Fruit fly (Drosophila melanogaster) whole organism, embryonic: Measurements from ENCODE around the gene mbm.

ENCODE experiments used
- Abd-B ChIP-seq: fragments of 200-800 bp; sonication (Bioruptor generic); optimal IDR thresholded peaks from 2 replicates; lab custom pipeline; 2018; ENCODE audit warnings: missing biosample characterization, mild to moderate bottlenecking, missing genetic modification characterization, moderate library complexity
- Atf6 ChIP-seq: fragments of 200-800 bp; sonication (Bioruptor generic); IDR thresholded peaks from 2 replicates; pipeline ENCODE4 v1.3.6; 2022; ENCODE audit warnings: missing biosample characterization, missing genetic modification characterization
- Awh ChIP-seq: fragments of 200-800 bp; sonication (Bioruptor generic); IDR thresholded peaks from 2 replicates; pipeline ENCODE4, ENCODE4 v1.3.6; 2022; ENCODE audit warnings: missing biosample characterization, missing genetic modification characterization
- C15 ChIP-seq: fragments of 200-800 bp; sonication (Bioruptor generic); IDR thresholded peaks from 3 replicates; pipeline ENCODE4 v1.3.6; 2022; ENCODE audit warnings: missing biosample characterization, missing genetic modification characterization
- CG10543 ChIP-seq: fragments of 200-800 bp; sonication (Bioruptor generic); optimal IDR thresholded peaks from 3 replicates; lab custom pipeline; 2017; ENCODE audit warnings: missing biosample characterization, mild to moderate bottlenecking, missing genetic modification characterization, moderate library complexity
- CG11085 ChIP-seq: fragments of 200-800 bp; sonication (Bioruptor generic); IDR thresholded peaks from 2 replicates; pipeline ENCODE4 v1.3.6; 2022; ENCODE audit warnings: missing biosample characterization, missing genetic modification characterization
- CG12236 ChIP-seq: fragments of 200-800 bp; sonication (Bioruptor generic); optimal IDR thresholded peaks from 2 replicates; lab custom pipeline; 2016; ENCODE audit warnings: missing biosample characterization, missing genetic modification characterization
- CG12769 ChIP-seq: fragments of 200-800 bp; sonication (Bioruptor generic); optimal IDR thresholded peaks from 2 replicates; lab custom pipeline; 2019; ENCODE audit warnings: missing biosample characterization, mild to moderate bottlenecking, missing genetic modification characterization, moderate library complexity
- CG13624 ChIP-seq: fragments of 200-800 bp; sonication (Bioruptor generic); optimal IDR thresholded peaks from 2 replicates; lab custom pipeline; 2016; ENCODE audit warnings: missing biosample characterization, missing genetic modification characterization
- CG16813 ChIP-seq: fragments of 200-800 bp; sonication (Bioruptor generic); IDR thresholded peaks from 3 replicates; pipeline ENCODE4 v1.3.6; 2022; ENCODE audit warnings: missing biosample characterization, missing genetic modification characterization; ENCODE audit not compliant: partially characterized antibody
- CG17612 ChIP-seq: fragments of 200-800 bp; sonication (Bioruptor generic); IDR thresholded peaks from 2 replicates; pipeline ENCODE4 v1.3.6; 2022; ENCODE audit warnings: missing biosample characterization, missing genetic modification characterization
- CG2678 ChIP-seq: fragments of 200-800 bp; sonication (Bioruptor generic); optimal IDR thresholded peaks from 3 replicates; lab custom pipeline; 2019; ENCODE audit warnings: missing biosample characterization, mild to moderate bottlenecking, missing genetic modification characterization, moderate library complexity
- CG2889 ChIP-seq: fragments of 200-800 bp; sonication (Bioruptor generic); IDR thresholded peaks from 3 replicates; pipeline ENCODE4 v1.3.6; 2022; ENCODE audit warnings: missing biosample characterization, missing genetic modification characterization
- CG3163 ChIP-seq: fragments of 200-800 bp; sonication (Bioruptor generic); optimal IDR thresholded peaks from 3 replicates; lab custom pipeline; 2016; ENCODE audit warnings: missing biosample characterization, missing genetic modification characterization
- CG9437 ChIP-seq: fragments of 200-800 bp; sonication (Bioruptor generic); optimal IDR thresholded peaks from 2 replicates; lab custom pipeline; 2018; ENCODE audit warnings: missing biosample characterization, mild to moderate bottlenecking, missing genetic modification characterization
- CG9932 ChIP-seq: fragments of 200-800 bp; sonication (Bioruptor generic); IDR thresholded peaks from 2 replicates; pipeline ENCODE4 v1.3.6; 2022; ENCODE audit warnings: missing biosample characterization, missing genetic modification characterization
- Hey ChIP-seq: fragments of 200-800 bp; sonication (Bioruptor generic); optimal IDR thresholded peaks from 3 replicates; lab custom pipeline; 2018; ENCODE audit warnings: missing biosample characterization, mild to moderate bottlenecking, missing genetic modification characterization
- Jarid2 ChIP-seq: fragments of 200-800 bp; sonication (Bioruptor generic); optimal IDR thresholded peaks from 3 replicates; lab custom pipeline; 2017; ENCODE audit warnings: mild to moderate bottlenecking, missing biosample characterization, missing genetic modification reagents, missing genetic modification characterization
- abd-A ChIP-seq: fragments of 200-800 bp; sonication (Bioruptor generic); optimal IDR thresholded peaks from 3 replicates; lab custom pipeline; 2019; ENCODE audit warnings: missing biosample characterization, mild to moderate bottlenecking, missing genetic modification characterization, moderate library complexity
- ac ChIP-seq: fragments of 200-800 bp; sonication (Bioruptor generic); optimal IDR thresholded peaks from 3 replicates; lab custom pipeline; 2017; ENCODE audit warnings: missing biosample characterization, mild to moderate bottlenecking, missing genetic modification characterization
- ara ChIP-seq: fragments of 200-800 bp; sonication (Bioruptor generic); IDR thresholded peaks from 2 replicates; pipeline ENCODE4 v1.3.6; 2022; ENCODE audit warnings: missing biosample characterization, missing genetic modification characterization
- caup ChIP-seq: fragments of 200-800 bp; sonication (Bioruptor generic); optimal IDR thresholded peaks from 3 replicates; lab custom pipeline; 2017; ENCODE audit warnings: missing biosample characterization, mild to moderate bottlenecking, missing genetic modification characterization, moderate library complexity; ENCODE audit not compliant: severe bottlenecking
- ci ChIP-seq: fragments of 200-800 bp; sonication (Bioruptor generic); IDR thresholded peaks from 3 replicates; pipeline ENCODE4 v1.3.6; 2022; ENCODE audit warnings: missing biosample characterization, missing genetic modification characterization
- crc ChIP-seq: fragments of 200-800 bp; sonication (Bioruptor generic); optimal IDR thresholded peaks from 2 replicates; lab custom pipeline; 2016; ENCODE audit warnings: missing biosample characterization, missing genetic modification characterization
- crol ChIP-seq: fragments of 200-800 bp; sonication (Bioruptor generic); IDR thresholded peaks from 2 replicates; pipeline ENCODE4 v1.3.6; 2022; ENCODE audit warnings: missing biosample characterization, missing genetic modification characterization
- cwo ChIP-seq: fragments of 200-800 bp; sonication (Bioruptor generic); optimal IDR thresholded peaks from 3 replicates; lab custom pipeline; 2017; ENCODE audit warnings: missing biosample characterization, missing genetic modification characterization, mild to moderate bottlenecking, moderate library complexity, missing genetic modification reagents
- disco-r ChIP-seq: fragments of 200-800 bp; sonication (Bioruptor generic); optimal IDR thresholded peaks from 2 replicates; lab custom pipeline; 2016; ENCODE audit warnings: missing biosample characterization, missing genetic modification characterization
- ems ChIP-seq: fragments of 200-800 bp; sonication (Bioruptor generic); optimal IDR thresholded peaks from 3 replicates; lab custom pipeline; 2016; ENCODE audit warnings: missing biosample characterization, missing genetic modification characterization
- exex ChIP-seq: fragments of 200-800 bp; sonication (Bioruptor generic); optimal IDR thresholded peaks from 4 replicates; lab custom pipeline; 2018; ENCODE audit warnings: missing biosample characterization, mild to moderate bottlenecking, missing genetic modification characterization, moderate library complexity
- hb ChIP-seq: fragments of 200-800 bp; sonication (Bioruptor generic); IDR thresholded peaks from 3 replicates; pipeline ENCODE4 v1.3.6; 2022; ENCODE audit warnings: missing biosample characterization, missing genetic modification characterization; ENCODE audit not compliant: partially characterized antibody
- ind ChIP-seq: fragments of 200-800 bp; sonication (Bioruptor generic); optimal IDR thresholded peaks from 3 replicates; lab custom pipeline; 2016; ENCODE audit warnings: missing biosample characterization, missing genetic modification characterization
- kah ChIP-seq: fragments of 200-800 bp; sonication (Bioruptor generic); optimal IDR thresholded peaks from 2 replicates; lab custom pipeline; 2018; ENCODE audit warnings: missing biosample characterization, mild to moderate bottlenecking, missing genetic modification characterization
- kni ChIP-seq: fragments of 200-800 bp; sonication (Bioruptor generic); optimal IDR thresholded peaks from 3 replicates; lab custom pipeline; 2017; ENCODE audit warnings: mild to moderate bottlenecking, missing biosample characterization, missing genetic modification reagents, missing genetic modification characterization
- lab ChIP-seq: fragments of 200-800 bp; sonication (Bioruptor generic); optimal IDR thresholded peaks from 3 replicates; lab custom pipeline; 2017; ENCODE audit warnings: missing biosample characterization, missing genetic modification characterization, mild to moderate bottlenecking, moderate library complexity, missing genetic modification reagents
- mirr ChIP-seq: fragments of 200-800 bp; sonication (Bioruptor generic); optimal IDR thresholded peaks from 3 replicates; lab custom pipeline; 2018; ENCODE audit warnings: missing biosample characterization, mild to moderate bottlenecking, missing genetic modification characterization
- onecut ChIP-seq: fragments of 200-800 bp; sonication (Bioruptor generic); IDR thresholded peaks from 2 replicates; pipeline ENCODE4 v1.3.6; 2022; ENCODE audit warnings: missing biosample characterization, missing genetic modification characterization
- pros ChIP-seq: fragments of 200-800 bp; sonication (Bioruptor generic); optimal IDR thresholded peaks from 3 replicates; lab custom pipeline; 2019; ENCODE audit warnings: missing biosample characterization, mild to moderate bottlenecking, missing genetic modification characterization, moderate library complexity
- repo ChIP-seq: fragments of 200-800 bp; sonication (Bioruptor generic); optimal IDR thresholded peaks from 2 replicates; lab custom pipeline; 2016; ENCODE audit warnings: missing biosample characterization, missing genetic modification characterization
- run ChIP-seq: fragments of 200-800 bp; sonication (Bioruptor generic); optimal IDR thresholded peaks from 3 replicates; lab custom pipeline; 2018; ENCODE audit warnings: missing biosample characterization, mild to moderate bottlenecking, missing genetic modification characterization
- schlank ChIP-seq: fragments of 200-800 bp; sonication (Bioruptor generic); optimal IDR thresholded peaks from 2 replicates; lab custom pipeline; 2018; ENCODE audit warnings: missing biosample characterization, mild to moderate bottlenecking, missing genetic modification characterization
- sd ChIP-seq: fragments of 200-800 bp; sonication (Bioruptor generic); optimal IDR thresholded peaks from 3 replicates; lab custom pipeline; 2018; ENCODE audit warnings: missing biosample characterization, mild to moderate bottlenecking, missing genetic modification characterization, moderate library complexity
- sob ChIP-seq: fragments of 200-800 bp; sonication (Bioruptor generic); IDR thresholded peaks from 2 replicates; pipeline ENCODE4 v1.3.6; 2022; ENCODE audit warnings: missing biosample characterization, missing genetic modification characterization
- sr ChIP-seq: fragments of 200-800 bp; sonication (Bioruptor generic); IDR thresholded peaks from 3 replicates; pipeline ENCODE4 v1.3.6; 2022; ENCODE audit warnings: missing biosample characterization, missing genetic modification characterization
- ttk ChIP-seq: fragments of 200-800 bp; sonication (Bioruptor generic); IDR thresholded peaks from 2 replicates; pipeline ENCODE4 v2.1.2; 2022; ENCODE audit warnings: missing biosample characterization, missing genetic modification characterization
- vvl ChIP-seq: fragments of 200-800 bp; sonication (Bioruptor generic); IDR thresholded peaks from 2 replicates; pipeline ENCODE4 v1.3.6; 2022; ENCODE audit warnings: missing biosample characterization, missing genetic modification characterization

Gene mbm

DNA sequence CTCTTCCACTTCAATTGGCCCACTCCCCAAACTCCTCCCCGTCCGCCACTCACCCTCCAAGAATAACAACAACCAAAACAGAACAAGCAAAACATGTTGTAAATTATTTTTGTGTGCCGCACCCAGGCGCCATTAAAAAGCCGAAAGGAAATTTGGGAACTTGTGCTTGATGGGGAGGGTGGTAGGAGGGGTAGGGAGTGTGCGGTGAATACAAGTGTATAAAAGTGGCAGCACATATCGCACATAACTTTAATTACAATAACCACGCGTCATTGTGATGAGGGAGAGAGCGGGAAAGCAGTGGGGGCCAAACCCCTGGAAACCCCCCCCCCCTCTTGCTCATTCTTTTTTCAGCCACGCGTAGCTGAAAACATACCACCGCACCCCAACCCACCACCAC is 33.6 kb upstream of the mbm start:
- TF ChIP-seq Jarid2 (peak; percentile 0), repo (GFP tag; lab: Kevin White, UChicago) (no peak), CG12769 (tag; lab: Kevin White, UChicago) (peak; percentile 27), sr (GFP tag; lab: Robert Waterston, UW) (peak; percentile 11; the same call in 1 of the 3 replicates), crol (GFP tag; lab: Robert Waterston, UW) (peak; percentile 98), Hey (tag; lab: Kevin White, UChicago) (peak; percentile 49), CG11085 (GFP tag; lab: Robert Waterston, UW) (no peak), hb (GFP tag; lab: Robert Waterston, UW) (0 out of 3 replicates have a peak, but pooled peaks have one; percentile 42), C15 (no peak), kni (GFP tag; lab: Kevin White, UChicago) (peak; percentile 62), CG2889 (GFP tag; lab: Robert Waterston, UW) (0 out of 3 replicates have a peak, but pooled peaks have one; percentile 14), ttk (GFP tag; lab: Robert Waterston, UW) (no peak), sd (peak; percentile 54), CG3163 (GFP tag; lab: Kevin White, UChicago) (no peak), run (tag; lab: Kevin White, UChicago) (peak; percentile 39), sob (GFP tag; lab: Robert Waterston, UW) (0 out of 2 replicates have a peak, but pooled peaks have one; percentile 18), ind (GFP tag; lab: Kevin White, UChicago) (no peak), CG9932 (0 out of 2 replicates have a peak, but pooled peaks have one; percentile 19), cwo (GFP tag; lab: Kevin White, UChicago) (peak; percentile 19), CG10543 (peak; percentile 50), exex (tag; lab: Kevin White, UChicago) (peak; percentile 1), vvl (GFP tag; lab: Robert Waterston, UW) (0 out of 2 replicates have a peak, but pooled peaks have one; percentile 31), Atf6 (0 out of 2 replicates have a peak, but pooled peaks have one; percentile 13), kah (peak; percentile 9), ac (GFP tag; lab: Kevin White, UChicago) (no peak), CG16813 (GFP tag; lab: Robert Waterston, UW) (0 out of 3 replicates have a peak, but pooled peaks have one; percentile 12), pros (peak; percentile 23), CG17612 (GFP tag; lab: Robert Waterston, UW) (no peak), onecut (GFP tag; lab: Robert Waterston, UW) (no peak), CG12236 (no peak), disco-r (GFP tag; lab: Kevin White, UChicago) (no peak), ara (GFP tag; lab: Robert Waterston, UW) (0 out of 2 replicates have a peak, but pooled peaks have one; percentile 27), mirr (GFP tag; lab: Kevin White, UChicago) (peak; percentile 68), Awh (0 out of 2 replicates have a peak, but pooled peaks have one; percentile 27), CG2678 (no peak), CG9437 (no peak), CG13624 (no peak), crc (GFP tag; lab: Kevin White, UChicago) (no peak), schlank (tag; lab: Kevin White, UChicago) (peak; percentile 17), Abd-B (peak; percentile 11), ci (GFP tag; lab: Robert Waterston, UW) (0 out of 3 replicates have a peak, but pooled peaks have one; percentile 13), abd-A (peak; percentile 93), lab (GFP tag; lab: Kevin White, UChicago) (no peak), ems (no peak), caup (peak; percentile 70)
